Worm (Caenorhabditis elegans): ENCODE data around the gene K09F6.3.
A peak's percentile ranks its signal among the peaks of the same experiment; 100 is the strongest.
"Not testable (repeated sequence)": the region's sequence is repeated elsewhere in the genome, so short reads cannot be mapped to it uniquely, and the experiment has no call there.

The K09F6.3 gene

DNA sequence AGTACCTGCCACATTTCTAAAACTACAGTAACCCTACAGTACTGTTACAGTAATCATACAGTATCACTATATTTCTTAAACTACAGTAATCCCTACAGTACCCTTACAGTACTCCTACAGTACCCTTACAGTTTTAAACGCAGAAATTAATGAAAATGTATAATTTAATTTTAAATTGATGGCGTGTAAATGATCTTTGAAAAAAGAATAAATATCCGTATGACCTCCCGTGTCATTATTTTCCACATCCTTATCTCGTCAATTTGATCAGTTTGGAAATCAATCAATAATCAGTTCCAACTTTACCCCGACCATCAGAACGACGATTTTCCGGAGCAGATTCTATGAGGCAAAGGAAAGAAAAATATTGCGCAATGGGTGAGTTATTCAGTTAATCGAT is at the start of gene K09F6.3:
Gene K09F6.3, plus strand, starts transcription at position 301 of the 400 bp plus-strand sequence.
- not testable (repeated sequence) for TF ChIP-seq zfp-2 (tag; optimal IDR thresholded peaks at IDR 0.05); nhr-42 (GFP tag; IDR thresholded peaks at IDR 0.05); Y48G9A.11 (GFP tag; IDR thresholded peaks at IDR 0.05)

DNA sequence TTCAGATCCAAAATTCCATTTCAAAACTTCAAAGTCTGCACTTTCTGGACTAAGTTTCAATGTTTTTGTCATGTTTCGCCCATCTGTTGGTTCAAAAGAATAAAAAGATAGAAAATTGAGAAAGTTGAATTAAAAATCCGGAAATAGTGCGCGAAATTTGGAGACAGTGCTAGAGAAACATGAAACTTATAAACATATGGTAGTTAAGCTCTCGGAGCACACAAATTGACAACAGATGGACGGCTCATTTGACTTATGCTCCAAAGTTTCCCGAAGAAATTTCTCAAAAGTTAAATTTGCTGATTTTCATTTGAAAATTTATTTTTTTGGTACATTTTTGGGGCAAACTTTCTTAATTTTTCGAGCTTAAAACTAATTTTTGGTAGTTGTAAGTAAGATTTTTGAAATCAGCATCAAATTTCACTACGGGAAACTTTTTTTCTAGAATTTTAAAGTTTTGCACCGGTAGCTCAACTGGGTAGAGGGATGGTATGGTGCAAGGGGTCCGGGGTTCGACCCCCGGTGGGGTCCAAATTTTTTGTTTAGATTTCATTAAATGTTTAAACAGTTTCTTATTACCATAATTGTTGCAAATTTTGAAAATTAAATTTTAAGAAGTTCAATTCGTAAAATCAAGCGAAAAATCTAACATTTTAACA is 48.8 kb upstream of the K09F6.3 start:
- TF ChIP-seq unc-62 (GFP tag; optimal IDR thresholded peaks at IDR 0.05 in 1 of 2): peak in 1 of 2 experiments; percentile 56
- no peak for TF ChIP-seq unc-62 (tag; optimal IDR thresholded peaks at IDR 0.05)
- no peak for TF ChIP-seq aha-1 (tag)

- TF ChIP-seq ZK546.5 (tag; optimal IDR thresholded peaks at IDR 0.05) (no peak), nhr-102 (tag; optimal IDR thresholded peaks at IDR 0.05) (no peak), php-3 (GFP tag; IDR thresholded peaks at IDR 0.05) (no peak), F26F4.8 (GFP tag; conservative IDR thresholded peaks at IDR 0.05) (no peak), egl-43 (GFP tag; IDR thresholded peaks at IDR 0.05) (no peak)
Measured at ce11 chrII:2207812-2208211, 47.1 kb upstream of the K09F6.3 start, which contains the start of gene Y59C2A.1. Gene Y59C2A.1, plus strand, starts transcription at chrII:2208112.

DNA sequence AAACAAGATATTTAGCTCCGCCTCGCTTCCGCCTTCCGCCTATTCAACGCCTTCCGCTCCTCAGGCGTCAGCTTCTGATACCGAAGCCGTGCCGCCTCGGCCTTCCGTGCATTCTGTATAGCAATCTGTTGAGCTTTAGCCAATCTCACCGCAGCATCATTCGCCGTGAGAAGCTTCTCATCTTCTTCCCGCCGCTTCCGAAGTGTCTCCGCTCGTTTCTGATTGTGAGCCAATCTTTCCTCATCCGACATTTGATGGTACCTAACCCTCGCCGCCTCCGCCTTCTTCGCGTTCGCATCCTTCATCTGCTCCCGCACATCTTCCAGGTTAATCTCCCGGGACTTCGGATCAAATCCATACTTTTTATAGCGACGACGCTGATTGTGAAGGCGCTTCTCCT is 39.4 kb upstream of the K09F6.3 start:
- TF ChIP-seq skn-1 (tag; optimal IDR thresholded peaks at IDR 0.05) (no peak), set-16 (GFP tag; IDR thresholded peaks at IDR 0.05) (peak; percentile 52; the same call in 1 of the 2 replicates), F44E2.7 (GFP tag; IDR thresholded peaks at IDR 0.05) (no peak), cey-2 (tag; optimal IDR thresholded peaks at IDR 0.05; ENCODE audit: borderline replicate concordance, insufficient read depth) (no peak)

ce11 chrII:2216940-2217664 is 37.9 kb upstream of the K09F6.3 start:
- TF ChIP-seq set-16 (GFP tag; IDR thresholded peaks at IDR 0.05) (peak; percentile 53; the same call in 1 of the 2 replicates), php-3 (GFP tag; IDR thresholded peaks at IDR 0.05) (no peak), mep-1 (tag; optimal IDR thresholded peaks at IDR 0.05) (no peak), lin-13 (GFP tag; optimal IDR thresholded peaks at IDR 0.05) (no peak), attf-4 (tag; optimal IDR thresholded peaks at IDR 0.05) (no peak), skn-1 (tag; optimal IDR thresholded peaks at IDR 0.05) (no peak), zip-11 (GFP tag; IDR thresholded peaks at IDR 0.05) (no peak), unc-62 (GFP tag; optimal IDR thresholded peaks at IDR 0.05 in 1 of 2) (peak in 1 of 2 experiments; percentile 90), unc-62 (tag; optimal IDR thresholded peaks at IDR 0.05) (no peak), duxl-1 (tag; optimal IDR thresholded peaks at IDR 0.05; ENCODE audit: poor library complexity) (no peak), nhr-28 (tag; optimal IDR thresholded peaks at IDR 0.05) (no peak), nhr-237 (tag; optimal IDR thresholded peaks at IDR 0.05) (no peak), aha-1 (tag) (peak; percentile 96), nhr-25 (tag; optimal IDR thresholded peaks at IDR 0.05; ENCODE audit: borderline replicate concordance, insufficient read depth) (no peak)

- TF ChIP-seq rbr-2 (tag; optimal IDR thresholded peaks at IDR 0.05) (peak; percentile 65), hlh-30 (tag; optimal IDR thresholded peaks at IDR 0.05; ENCODE audit: insufficient read depth) (peak; percentile 52), mep-1 (tag; optimal IDR thresholded peaks at IDR 0.05) (peak; percentile 50), F10B5.3 (tag; optimal IDR thresholded peaks at IDR 0.05) (no peak), mxl-2 (GFP tag; conservative IDR thresholded peaks at IDR 0.05) (no peak), mes-2 (tag; optimal IDR thresholded peaks at IDR 0.05; ENCODE audit: poor library complexity, severe bottlenecking) (peak; percentile 72), aha-1 (tag) (peak; percentile 58), lin-38 (GFP tag; IDR thresholded peaks at IDR 0.05) (peak; percentile 77), hlh-11 (tag; optimal IDR thresholded peaks at IDR 0.05) (peak; percentile 17), dpl-1 (GFP tag; optimal IDR thresholded peaks at IDR 0.05) (peak; percentile 19), hmg-1.1 (GFP tag; IDR thresholded peaks at IDR 0.05) (0 out of 2 replicates have a peak, but pooled peaks have one; percentile 18), lsy-2 (tag; optimal IDR thresholded peaks at IDR 0.05) (peak in 1 of 2 experiments; percentile 51), set-16 (GFP tag; IDR thresholded peaks at IDR 0.05) (peak; percentile 80), zag-1 (tag; optimal IDR thresholded peaks at IDR 0.05) (no peak), nhr-76 (tag; optimal IDR thresholded peaks at IDR 0.05) (no peak), cey-2 (tag; optimal IDR thresholded peaks at IDR 0.05; ENCODE audit: borderline replicate concordance, insufficient read depth) (no peak)
Measured at ce11 chrII:2219880-2220279, 35.1 kb upstream of the K09F6.3 start, which contains the start of gene Y59C2A.3. Gene Y59C2A.3, minus strand, starts transcription at chrII:2219921.
